Worm (Caenorhabditis elegans) whole organism, L4 larva: ENCODE measurements around the gene tmd-2.

ENCODE experiments used
- R02D3.7 ChIP-seq: fragments of 150-350 bp; sonication (generic microtip); optimal IDR thresholded peaks from 3 replicates; lab custom pipeline; 2014; ENCODE audit warnings: missing biosample characterization, missing genetic modification characterization
- ZK546.5 ChIP-seq, 2 experiments: sonication (generic microtip); optimal IDR thresholded peaks; 2 replicates each; lab custom pipeline; 2017; ENCODE audit warnings: missing biosample characterization in 2 of 2, missing genetic modification characterization in 2 of 2
- daf-8 ChIP-seq: fragments of 200-800 bp; sonication (Bioruptor generic); IDR thresholded peaks from 2 replicates; pipeline ENCODE4 v1.3.6; 2022; ENCODE audit warnings: missing genetic modification characterization, missing compliant biosample characterization
- hlh-30 ChIP-seq: sonication (generic microtip); optimal IDR thresholded peaks from 2 replicates; lab custom pipeline; 2017; ENCODE audit warnings: antibody characterized with exemption, mild to moderate bottlenecking, missing genetic modification characterization, missing compliant biosample characterization; ENCODE audit not compliant: insufficient read depth
- lin-39 ChIP-seq: fragments of 150-350 bp; optimal IDR thresholded peaks from 2 replicates; lab custom pipeline; 2014; ENCODE audit warnings: missing biosample characterization, missing genetic modification reagents, missing genetic modification characterization
- nhr-111 ChIP-seq: fragments of 200-800 bp; sonication (Bioruptor generic); optimal IDR thresholded peaks from 2 replicates; lab custom pipeline; 2018; ENCODE audit warnings: mild to moderate bottlenecking, missing genetic modification characterization, missing compliant biosample characterization

DNA sequence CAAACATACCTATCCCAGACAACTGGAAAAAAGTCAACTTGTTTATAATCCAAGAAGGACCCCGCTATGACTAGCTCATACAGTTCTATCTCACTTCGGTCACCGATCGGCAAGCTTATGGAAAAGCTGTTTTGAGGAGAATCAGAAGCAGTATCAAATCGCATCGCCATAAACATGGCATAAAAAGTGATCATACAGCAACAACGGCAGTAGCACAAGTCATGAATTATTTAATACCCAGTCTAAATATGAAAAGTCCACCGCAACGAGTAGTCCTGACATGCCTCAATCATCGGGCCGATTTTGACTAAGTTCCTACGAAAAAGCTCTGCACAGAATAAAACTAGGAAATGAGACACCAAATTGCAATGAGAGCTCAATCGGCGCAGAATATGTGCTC lies 10.9 kb upstream of the tmd-2 start:
- TF ChIP-seq hlh-30 (tag; lab: Kevin White, UChicago) (no peak), ZK546.5 (tag; optimal IDR thresholded peaks at IDR 0.05; lab: Kevin White, UChicago) (no peak), nhr-111 (GFP tag; lab: Kevin White, UChicago) (no peak), daf-8 (no peak), R02D3.7 (tag; lab: Kevin White, UChicago) (no peak), lin-39 (tag; lab: Kevin White, UChicago) (no peak)
